Fruit fly (Drosophila melanogaster): ENCODE results near the gene Best1.

Gene Best1

DNA sequence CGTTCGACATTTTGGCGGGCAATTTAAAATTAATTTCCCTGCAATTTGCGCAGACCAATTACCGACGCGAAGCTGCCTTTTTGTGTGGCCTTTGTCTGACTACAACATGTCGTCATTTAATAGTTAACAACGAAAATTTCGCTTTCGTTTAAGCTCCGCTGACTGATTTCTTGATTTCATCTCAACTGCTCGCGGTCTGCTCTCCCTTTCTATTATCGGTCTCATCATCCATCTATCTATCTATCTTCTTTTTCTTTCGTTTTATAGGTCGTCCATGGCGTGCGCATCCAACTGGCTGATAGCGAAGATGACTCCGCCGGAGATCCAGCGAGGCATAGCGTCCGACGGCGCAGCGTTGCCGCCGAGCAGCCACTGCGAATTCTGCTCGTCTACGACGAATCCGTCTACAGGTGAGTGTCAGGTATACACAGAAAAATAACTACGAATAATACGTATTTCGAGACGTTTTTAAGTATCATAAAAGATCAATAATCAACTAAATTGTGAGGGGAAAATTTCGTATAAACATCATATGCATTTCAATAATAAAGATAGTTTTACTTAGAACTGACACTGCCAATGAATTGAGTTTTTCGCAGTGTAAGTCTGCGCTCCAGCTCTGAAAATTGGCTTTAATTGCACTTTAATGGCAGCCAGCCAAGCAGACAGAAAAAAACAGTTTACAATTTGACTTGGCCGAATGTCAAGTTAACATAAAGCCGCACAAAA, 16.2 kb downstream of the Best1 start (continued):
- TF ChIP-seq CG43689 (GFP tag; IDR thresholded peaks at IDR 0.05) (0 out of 2 replicates have a peak, but pooled peaks have one; percentile 23), CG17359 (tag; optimal IDR thresholded peaks at IDR 0.05) (peak; percentile 39), CG3281 (GFP tag; optimal IDR thresholded peaks at IDR 0.05) (peak; percentile 0), ttk (GFP tag; IDR thresholded peaks at IDR 0.05) (0 out of 2 replicates have a peak, but pooled peaks have one; percentile 21), Eip74EF (GFP tag; optimal IDR thresholded peaks at IDR 0.05) (no peak), CG5245 (GFP tag; optimal IDR thresholded peaks at IDR 0.05) (peak; percentile 6), CG12769 (tag; optimal IDR thresholded peaks at IDR 0.05) (peak; percentile 20), CG12391 (tag; optimal IDR thresholded peaks at IDR 0.05) (peak; percentile 41), Med (GFP tag) (peak; percentile 53), dmrt99B (tag; optimal IDR thresholded peaks at IDR 0.05) (peak; percentile 71), pum (GFP tag; optimal IDR thresholded peaks at IDR 0.05) (peak; percentile 20), CG2712 (tag; optimal IDR thresholded peaks at IDR 0.05) (no peak), scrt (GFP tag; optimal IDR thresholded peaks at IDR 0.05) (no peak), ap (GFP tag; IDR thresholded peaks at IDR 0.05) (no peak), chinmo (GFP tag; IDR thresholded peaks at IDR 0.05; ENCODE audit: partially characterized antibody) (0 out of 4 replicates have a peak, but pooled peaks have one; percentile 8), Asciz (GFP tag; optimal IDR thresholded peaks at IDR 0.05) (peak; percentile 9), NC2α (GFP tag; optimal IDR thresholded peaks at IDR 0.05) (no peak), B-H1 (GFP tag; IDR thresholded peaks at IDR 0.05) (peak; percentile 54; the same call in 2 of the 3 replicates)

DNA sequence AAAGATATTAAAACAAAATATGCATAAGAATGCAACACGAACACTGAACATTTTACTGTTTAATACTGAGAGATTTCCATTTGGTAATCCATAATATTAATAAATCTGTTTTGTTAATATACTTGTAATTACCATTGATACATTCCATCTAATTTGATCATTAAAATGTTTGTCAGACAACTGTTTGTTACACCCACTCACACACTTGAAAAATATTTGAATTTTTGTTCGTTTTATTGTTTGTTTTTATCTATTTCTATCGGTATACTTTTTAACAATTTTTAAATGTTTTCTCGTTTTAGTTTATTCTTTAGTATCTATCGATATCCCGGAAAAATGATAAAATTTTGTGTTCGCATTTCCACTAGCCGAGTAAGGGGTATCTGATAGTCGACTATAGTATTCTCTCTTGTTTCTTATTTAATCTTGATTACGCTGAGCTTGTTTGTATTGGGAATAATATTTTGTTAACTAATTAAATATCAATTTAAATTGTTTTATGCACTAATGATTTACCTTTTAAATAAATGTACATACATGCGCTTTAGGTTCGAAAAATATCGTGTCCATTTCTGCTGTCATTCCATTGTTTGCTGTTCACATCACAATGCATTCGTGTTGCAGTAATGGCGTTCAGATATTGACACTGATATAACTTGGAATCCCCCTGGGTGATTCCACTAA, 18.3 kb downstream of the Best1 start, which contains the start of gene CG34303:
TSS of gene CG34303 (minus strand) at position 51 of the 684 bp plus-strand sequence.
- TF ChIP-seq nerfin-2 (GFP tag; IDR thresholded peaks at IDR 0.05; ENCODE audit: partially characterized antibody) (peak; percentile 40), fd96Cb (tag; optimal IDR thresholded peaks at IDR 0.05) (no peak), CG16813 (GFP tag; IDR thresholded peaks at IDR 0.05; ENCODE audit: partially characterized antibody) (peak; percentile 56; the same call in 2 of the 3 replicates), CG14860 (GFP tag; IDR thresholded peaks at IDR 0.05; ENCODE audit: partially characterized antibody) (peak; percentile 67), Scr (GFP tag; IDR thresholded peaks at IDR 0.05; ENCODE audit: partially characterized antibody) (peak; percentile 29), sens (GFP tag) (peak; percentile 51), CG2129 (GFP tag; IDR thresholded peaks at IDR 0.05; ENCODE audit: partially characterized antibody) (no peak), Jarid2 (GFP tag; optimal IDR thresholded peaks at IDR 0.05) (no peak), E2f1 (GFP tag; IDR thresholded peaks at IDR 0.05) (no peak), bowl (GFP tag; IDR thresholded peaks at IDR 0.05) (no peak), HLH4C (GFP tag; IDR thresholded peaks at IDR 0.05; ENCODE audit: partially characterized antibody) (peak; percentile 69)

DNA sequence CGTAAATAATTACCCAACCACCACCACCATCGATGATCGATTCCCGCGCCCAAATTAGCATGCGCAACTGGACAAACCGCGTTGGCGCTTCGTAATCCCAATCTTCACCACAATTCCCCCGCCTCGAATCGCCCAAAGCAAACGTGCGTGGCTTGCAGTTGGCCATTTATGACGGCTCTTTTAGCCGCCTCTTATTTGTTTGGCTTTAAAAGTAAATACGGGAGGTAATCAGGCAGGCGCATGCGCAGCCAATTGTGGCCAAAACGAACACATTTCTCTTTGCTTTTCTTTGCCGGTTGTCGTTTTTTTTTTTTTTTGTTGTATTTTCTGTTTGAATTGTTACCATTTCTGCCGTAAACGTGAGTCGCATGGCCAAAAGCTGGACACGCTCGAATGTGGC, 19.7 kb downstream of the Best1 start:
- TF ChIP-seq inv (GFP tag; IDR thresholded peaks at IDR 0.05; ENCODE audit: partially characterized antibody) (no peak), cwo (GFP tag; optimal IDR thresholded peaks at IDR 0.05) (no peak), CG33213 (GFP tag; optimal IDR thresholded peaks at IDR 0.05) (no peak), B-H2 (GFP tag; optimal IDR thresholded peaks at IDR 0.05) (no peak), NfI (GFP tag; optimal IDR thresholded peaks at IDR 0.05) (no peak), Vsx1 (GFP tag; optimal IDR thresholded peaks at IDR 0.05) (peak; percentile 44), CG14441 (GFP tag; IDR thresholded peaks at IDR 0.05) (0 out of 2 replicates have a peak, but pooled peaks have one; percentile 21), HHEX (GFP tag; optimal IDR thresholded peaks at IDR 0.05) (no peak), dmrt99B (tag; optimal IDR thresholded peaks at IDR 0.05) (peak; percentile 48), CG14050 (GFP tag; IDR thresholded peaks at IDR 0.05) (peak; percentile 49; the same call in 1 of the 3 replicates), z (GFP tag; IDR thresholded peaks at IDR 0.05) (no peak), sd (tag; optimal IDR thresholded peaks at IDR 0.05) (no peak), CG13624 (GFP tag; optimal IDR thresholded peaks at IDR 0.05) (no peak), CG10209 (GFP tag; optimal IDR thresholded peaks at IDR 0.05) (no peak), Hr78 (GFP tag; optimal IDR thresholded peaks at IDR 0.05) (no peak), CG17359 (tag; optimal IDR thresholded peaks at IDR 0.05) (peak; percentile 44), Med (GFP tag) (peak; percentile 43), CG12659 (GFP tag; optimal IDR thresholded peaks at IDR 0.05) (no peak)
